Worm (Caenorhabditis elegans) whole organism, mixed stage, embryonic: Measurements from ENCODE around the gene C49F5.13.

Source experiments
- M03D4.4 ChIP-seq: sonication (generic microtip); optimal IDR thresholded peaks from 2 replicates; lab custom pipeline; 2017; ENCODE audit warnings: mild to moderate bottlenecking, missing genetic modification characterization, missing compliant biosample characterization
- ceh-39 ChIP-seq: fragments of 150-350 bp; optimal IDR thresholded peaks from 2 replicates; lab custom pipeline; 2014; ENCODE audit warnings: missing biosample characterization, missing genetic modification characterization
- ceh-43 ChIP-seq: fragments of 200-800 bp; sonication (Bioruptor generic); optimal IDR thresholded peaks from 2 replicates; lab custom pipeline; 2018; ENCODE audit warnings: mild to moderate bottlenecking, missing genetic modification characterization, moderate library complexity, missing compliant biosample characterization
- lin-13 ChIP-seq: fragments of 150-350 bp; optimal IDR thresholded peaks from 2 replicates; lab custom pipeline; 2014; ENCODE audit warnings: missing biosample characterization, missing genetic modification characterization
- mab-5 ChIP-seq: fragments of 150-350 bp; optimal IDR thresholded peaks from 2 replicates; lab custom pipeline; 2014; ENCODE audit warnings: missing biosample characterization, missing genetic modification characterization
- mep-1 ChIP-seq: fragments of 150-350 bp; optimal IDR thresholded peaks from 2 replicates; lab custom pipeline; 2017; ENCODE audit warnings: missing biosample characterization, missing genetic modification reagents, missing genetic modification characterization, inconsistent platforms
- nhr-237 ChIP-seq: fragments of 150-350 bp; optimal IDR thresholded peaks from 2 replicates; lab custom pipeline; 2014; ENCODE audit warnings: missing biosample characterization, missing genetic modification characterization
- nhr-28 ChIP-seq: fragments of 150-350 bp; optimal IDR thresholded peaks from 2 replicates; lab custom pipeline; 2014; ENCODE audit warnings: missing biosample characterization, missing genetic modification characterization
- pha-4 ChIP-seq: fragments of 150-350 bp; optimal IDR thresholded peaks from 2 replicates; lab custom pipeline; 2018; ENCODE audit warnings: missing biosample characterization, missing genetic modification reagents, missing genetic modification characterization
- snpc-4 ChIP-seq: fragments of 150-350 bp; optimal IDR thresholded peaks from 2 replicates; lab custom pipeline; 2014; ENCODE audit warnings: missing biosample characterization, missing genetic modification characterization
- tbx-8 ChIP-seq: fragments of 200-800 bp; sonication (Bioruptor generic); optimal IDR thresholded peaks from 2 replicates; lab custom pipeline; 2018; ENCODE audit warnings: mild to moderate bottlenecking, missing genetic modification characterization, moderate library complexity, missing compliant biosample characterization
- unc-62 ChIP-seq: fragments of 150-350 bp; optimal IDR thresholded peaks from 2 replicates; lab custom pipeline; 2014; ENCODE audit warnings: missing biosample characterization, missing genetic modification reagents, missing genetic modification characterization
- ztf-11 ChIP-seq: fragments of 150-350 bp; optimal IDR thresholded peaks from 2 replicates; lab custom pipeline; 2014; ENCODE audit warnings: missing biosample characterization, missing genetic modification characterization

DNA sequence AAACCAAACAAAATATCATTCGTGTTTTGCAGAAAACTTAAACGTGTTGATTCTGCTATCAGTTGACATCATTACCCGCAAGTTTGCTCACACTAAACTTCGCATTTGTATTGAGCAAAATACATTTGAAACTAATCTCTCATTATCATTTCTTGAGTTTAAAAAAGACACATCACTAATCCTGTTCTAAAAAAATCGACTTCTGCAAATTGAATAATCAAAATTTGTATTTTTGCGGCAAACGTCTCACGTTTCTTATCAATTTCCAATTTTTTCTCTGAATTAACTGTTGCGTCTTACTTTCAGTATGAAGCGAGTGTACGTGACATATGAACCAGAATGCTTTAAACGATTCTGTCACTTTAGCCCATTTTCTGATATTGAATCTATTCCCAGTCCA, 1.4 kb upstream of the C49F5.13 start, which contains the start of gene C49F5.8:
- TF ChIP-seq M03D4.4 (no peak), unc-62 (no peak), nhr-28 (tag; lab: Kevin White, UChicago) (no peak), snpc-4 (tag; lab: Kevin White, UChicago) (no peak), ztf-11 (tag; lab: Kevin White, UChicago) (no peak), ceh-39 (tag; lab: Kevin White, UChicago) (no peak), pha-4 (tag; lab: Kevin White, UChicago) (no peak), ceh-43 (GFP tag; lab: Kevin White, UChicago) (no peak), mab-5 (tag; lab: Kevin White, UChicago) (no peak), mep-1 (tag; lab: Kevin White, UChicago) (no peak), tbx-8 (GFP tag; lab: Kevin White, UChicago) (no peak), nhr-237 (tag; lab: Kevin White, UChicago) (no peak), lin-13 (tag; lab: Kevin White, UChicago) (no peak)
